Worm (Caenorhabditis elegans): ENCODE measurements around the gene snr-3.

The snr-3 gene

ce11 chrII:6470985-6471384, 18.6 kb downstream of the snr-3 start, which contains the start of gene dgk-5:
dgk-5 (minus strand) TSS chrII:6471085.
- no peak for TF ChIP-seq unc-62 (GFP tag; optimal IDR thresholded peaks at IDR 0.05)

- no peak for TF ChIP-seq unc-62 (GFP tag; optimal IDR thresholded peaks at IDR 0.05)
Observed at ce11 chrII:6469340-6469739, 20.2 kb downstream of the snr-3 start.

- TF ChIP-seq unc-62 (GFP tag; optimal IDR thresholded peaks at IDR 0.05): no peak
Observed at ce11 chrII:6454671-6455070, 34.9 kb downstream of the snr-3 start, which contains the start of gene aptf-1. aptf-1 (plus strand) TSS chrII:6454971.

- TF ChIP-seq unc-62 (GFP tag; optimal IDR thresholded peaks at IDR 0.05): no peak
Observed at ce11 chrII:6453341-6453806, 36.2 kb downstream of the snr-3 start, which contains the start of gene atg-16.2. atg-16.2 (minus strand) TSS chrII:6453391.

ce11 chrII:6449656-6450055, 39.9 kb downstream of the snr-3 start, which contains the start of gene nhr-22:
nhr-22 (minus strand) TSS chrII:6449792.
- TF ChIP-seq unc-62 (GFP tag; optimal IDR thresholded peaks at IDR 0.05): no peak

- TF ChIP-seq unc-62 (GFP tag; optimal IDR thresholded peaks at IDR 0.05): no peak
Observed at ce11 chrII:6448656-6449055, 40.9 kb downstream of the snr-3 start.

- no peak for TF ChIP-seq unc-62 (GFP tag; optimal IDR thresholded peaks at IDR 0.05)
Observed at ce11 chrII:6448189-6448588, 41.4 kb downstream of the snr-3 start.

ce11 chrII:6443710-6444109, 45.9 kb downstream of the snr-3 start, which contains the start of gene K06A1.2:
K06A1.2 (plus strand) TSS chrII:6444010.
- TF ChIP-seq unc-62 (GFP tag; optimal IDR thresholded peaks at IDR 0.05): no peak

- TF ChIP-seq unc-62 (GFP tag; optimal IDR thresholded peaks at IDR 0.05): no peak
Observed at ce11 chrII:6441128-6441527, 48.4 kb downstream of the snr-3 start, which contains the start of gene cutl-16. cutl-16 (plus strand) TSS chrII:6441428.
